Fruit fly (Drosophila melanogaster): ENCODE measurements around the gene sqh.

sqh gene

DNA sequence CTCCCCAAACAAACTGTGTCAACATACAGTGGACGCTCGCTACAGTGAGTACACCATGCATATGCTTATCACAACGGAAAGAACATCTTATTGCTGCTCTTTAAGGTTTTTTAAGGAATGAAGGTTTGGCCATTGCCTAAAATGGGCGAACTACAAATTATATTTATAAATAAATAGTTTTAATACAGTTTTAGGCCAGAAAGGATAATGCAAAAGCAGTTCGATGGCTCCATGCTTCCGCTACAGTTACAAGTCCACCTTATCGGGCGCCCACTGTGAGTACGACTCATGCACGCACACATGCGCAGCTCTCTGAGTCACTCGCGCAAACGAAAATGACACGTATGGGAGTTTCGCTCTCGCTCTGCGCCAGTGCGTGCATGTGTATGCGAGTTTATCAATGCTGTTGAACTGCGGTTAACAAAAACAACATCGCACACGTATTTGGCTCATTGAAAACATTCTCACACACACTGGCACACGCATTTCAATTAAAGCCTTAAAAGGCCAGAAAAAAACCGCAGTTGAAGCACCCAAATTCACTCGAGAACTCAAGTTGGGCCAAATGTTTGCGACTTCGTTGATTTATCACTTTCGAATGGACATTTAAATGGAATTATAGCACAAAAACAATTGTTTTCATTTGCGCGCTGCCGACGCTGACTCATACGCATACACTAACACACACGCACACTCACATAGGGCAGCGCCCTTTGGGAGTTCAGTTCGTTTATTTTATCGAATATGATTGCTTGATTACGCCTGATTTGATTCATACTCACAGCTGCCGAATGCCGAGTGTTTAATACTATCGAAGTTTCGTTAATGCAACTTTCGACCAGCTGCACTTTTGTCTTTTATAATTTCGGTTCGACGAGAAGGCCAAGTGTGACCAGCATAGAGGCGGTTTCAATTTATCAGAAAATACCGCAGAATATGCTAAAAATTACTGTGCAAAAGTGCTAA, at the start of gene sqh:
Gene sqh (minus strand): TSS at position 916 of the 966 bp plus-strand sequence.
- TF ChIP-seq noc (tag; optimal IDR thresholded peaks at IDR 0.05) = peak; percentile 96

dm6 chrX:6267745-6268582, 43.0 kb upstream of the sqh start, which contains the start of gene Spt6:
Spt6 (plus strand) TSS chrX:6267797.
- TF ChIP-seq noc (tag; optimal IDR thresholded peaks at IDR 0.05) = no peak

dm6 chrX:6267187-6267711, 42.3 kb upstream of the sqh start, which contains the start of gene schlank:
schlank (minus strand) TSS chrX:6267228.
- no peak for TF ChIP-seq noc (tag; optimal IDR thresholded peaks at IDR 0.05)

dm6 chrX:6266092-6266491, 41.2 kb upstream of the sqh start:
- no peak for TF ChIP-seq noc (tag; optimal IDR thresholded peaks at IDR 0.05)

DNA sequence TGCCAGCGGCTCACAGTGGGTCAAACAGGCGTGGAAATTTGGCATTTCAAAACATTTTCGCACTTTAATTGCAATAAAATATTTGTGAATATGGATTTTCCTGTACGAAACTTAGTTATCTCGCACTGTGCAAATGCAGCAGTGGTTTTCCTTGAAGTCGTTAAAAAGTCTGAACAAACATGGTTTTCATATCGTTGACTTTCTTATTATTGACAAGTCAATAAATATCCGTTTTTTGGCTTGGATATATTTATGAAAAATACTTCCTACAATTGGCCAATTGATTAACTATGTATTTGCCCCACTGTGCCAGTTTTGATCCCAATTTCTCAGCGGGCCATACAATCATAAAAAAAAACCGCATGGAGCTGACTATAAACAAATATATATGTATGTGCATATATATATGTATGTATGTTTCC, 40.5 kb upstream of the sqh start:
- peak; percentile 96 for TF ChIP-seq noc (tag; optimal IDR thresholded peaks at IDR 0.05)

DNA sequence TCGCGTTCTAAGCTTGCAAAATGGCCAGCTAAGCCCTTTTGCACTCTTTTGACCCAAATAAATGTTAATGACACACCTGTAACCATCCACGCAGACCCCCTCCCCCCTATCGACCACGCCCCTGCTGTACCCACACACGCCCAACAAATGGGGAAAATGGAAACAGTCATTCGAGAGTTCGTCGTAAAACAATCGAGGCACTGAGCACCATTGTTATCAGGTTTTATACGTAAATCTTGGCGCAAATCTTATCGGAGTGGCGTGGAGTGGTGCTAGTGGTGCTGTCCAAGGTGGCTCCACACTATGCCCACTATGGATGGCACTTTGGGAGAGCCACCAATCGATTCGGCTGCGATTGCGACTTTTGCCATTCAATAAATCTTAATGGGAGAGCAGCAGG, 39.5 kb upstream of the sqh start:
- peak; percentile 57 for TF ChIP-seq noc (tag; optimal IDR thresholded peaks at IDR 0.05)

dm6 chrX:6263614-6264130, 38.7 kb upstream of the sqh start:
- peak; percentile 78 for TF ChIP-seq noc (tag; optimal IDR thresholded peaks at IDR 0.05)

DNA sequence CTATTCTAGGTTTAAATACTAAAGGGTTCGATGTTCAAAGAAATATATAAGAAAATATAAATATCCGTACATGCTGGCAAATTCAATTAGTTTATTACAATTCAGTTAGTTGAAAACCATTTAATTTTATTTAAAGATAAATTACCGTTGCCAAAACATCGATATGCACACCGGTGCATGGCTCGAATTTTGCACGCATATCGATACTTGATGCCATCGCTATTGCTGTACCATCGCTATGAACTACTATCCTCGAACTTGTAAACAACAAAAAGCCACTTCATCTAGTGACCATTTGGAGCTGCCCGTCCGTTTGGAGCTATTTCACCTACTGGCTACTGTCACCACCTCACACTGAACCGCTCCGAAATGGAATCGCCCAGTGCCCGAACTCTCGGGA, 36.0 kb upstream of the sqh start, which contains the start of gene Josd:
Gene Josd (plus strand): TSS at position 270 of the 400 bp plus-strand sequence.
- TF ChIP-seq noc (tag; optimal IDR thresholded peaks at IDR 0.05) = no peak

- no peak for TF ChIP-seq noc (tag; optimal IDR thresholded peaks at IDR 0.05)
These were observed 34.8 kb upstream of the sqh start for dm6 chrX:6259696-6260095.

DNA sequence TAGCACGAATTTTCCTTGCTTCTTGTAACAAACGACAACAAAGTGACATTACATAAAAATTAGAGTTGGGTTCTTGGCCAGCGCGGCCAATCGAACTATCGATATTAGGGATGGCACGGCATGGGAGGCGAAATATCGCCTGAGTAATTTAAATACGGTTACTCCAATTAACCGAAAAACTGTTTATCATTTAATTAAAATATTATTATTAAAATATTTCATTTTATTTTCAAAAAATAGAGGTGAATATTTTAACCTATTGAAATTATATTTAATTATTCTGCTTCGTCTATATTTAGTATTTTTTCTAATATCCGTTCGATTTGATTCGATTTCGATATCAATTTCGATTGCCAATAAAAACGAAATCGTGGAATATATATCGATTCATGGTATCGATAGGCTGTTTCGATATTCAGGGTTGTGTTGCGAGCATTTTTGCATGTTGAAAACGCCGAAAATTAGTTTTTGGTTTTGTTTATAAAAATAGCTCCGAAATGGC, 30.5 kb upstream of the sqh start, which contains the start of the genes Rbcn-3A and Spx:
Gene Rbcn-3A (minus strand): TSS at position 74 of the 502 bp plus-strand sequence.
Gene Spx (plus strand): TSS at position 409 of the 502 bp plus-strand sequence.
- peak; percentile 38 for TF ChIP-seq noc (tag; optimal IDR thresholded peaks at IDR 0.05)

- no peak for TF ChIP-seq noc (tag; optimal IDR thresholded peaks at IDR 0.05)
These were observed 29.8 kb upstream of the sqh start for dm6 chrX:6254617-6255349.

- no peak for TF ChIP-seq noc (tag; optimal IDR thresholded peaks at IDR 0.05)
These were observed 28.8 kb upstream of the sqh start for dm6 chrX:6253701-6254100.

dm6 chrX:6252897-6253540, 28.1 kb upstream of the sqh start:
- no peak for TF ChIP-seq noc (tag; optimal IDR thresholded peaks at IDR 0.05)

- no peak for TF ChIP-seq noc (tag; optimal IDR thresholded peaks at IDR 0.05)
These were observed 12.1 kb upstream of the sqh start, which contains the start of gene CG14445 for dm6 chrX:6237015-6237414. CG14445 (plus strand) TSS chrX:6237315.
